Fruit fly (Drosophila melanogaster): ENCODE data around the gene Est-6.

Gene Est-6

dm6 chr3L:12162156-12162682 is 26.4 kb upstream of the Est-6 start:
- TF ChIP-seq ss (GFP tag; optimal IDR thresholded peaks at IDR 0.05) (no peak), svp (GFP tag) (no peak), Eip93F (GFP tag; optimal IDR thresholded peaks at IDR 0.05) (no peak), CG31627 (GFP tag; optimal IDR thresholded peaks at IDR 0.05) (no peak), CG1621 (tag; optimal IDR thresholded peaks at IDR 0.05) (no peak), CG10631 (GFP tag; optimal IDR thresholded peaks at IDR 0.05) (no peak), CG6792 (GFP tag; optimal IDR thresholded peaks at IDR 0.05) (no peak), dac (GFP tag; optimal IDR thresholded peaks at IDR 0.05) (no peak), vri (GFP tag; optimal IDR thresholded peaks at IDR 0.05) (no peak), CG6163 (GFP tag; IDR thresholded peaks at IDR 0.05) (no peak), CG34406 (GFP tag; optimal IDR thresholded peaks at IDR 0.05) (no peak), fkh (GFP tag; optimal IDR thresholded peaks at IDR 0.05) (no peak), spab (GFP tag; optimal IDR thresholded peaks at IDR 0.05) (no peak), salr (GFP tag; optimal IDR thresholded peaks at IDR 0.05) (no peak), esn (GFP tag; optimal IDR thresholded peaks at IDR 0.05) (no peak), Sox102F (GFP tag; optimal IDR thresholded peaks at IDR 0.05) (no peak), CG11762 (GFP tag; optimal IDR thresholded peaks at IDR 0.05; ENCODE audit: insufficient read depth) (no peak)

- TF ChIP-seq Sox15 (GFP tag; optimal IDR thresholded peaks at IDR 0.05): no peak
- no peak for TF ChIP-seq fd85E (GFP tag; optimal IDR thresholded peaks at IDR 0.05)
- no peak for TF ChIP-seq CG11902 (GFP tag; optimal IDR thresholded peaks at IDR 0.05)
- no peak for TF ChIP-seq Met (GFP tag; optimal IDR thresholded peaks at IDR 0.05)
- no peak for TF ChIP-seq CG8119 (GFP tag; IDR thresholded peaks at IDR 0.05)
Observed at dm6 chr3L:12163082-12163481, 25.5 kb upstream of the Est-6 start.

- TF ChIP-seq CG9139 (GFP tag; optimal IDR thresholded peaks at IDR 0.05): no peak
- TF ChIP-seq CG6808 (GFP tag; optimal IDR thresholded peaks at IDR 0.05): no peak
- TF ChIP-seq acj6 (GFP tag; optimal IDR thresholded peaks at IDR 0.05): no peak
- TF ChIP-seq ss (GFP tag; optimal IDR thresholded peaks at IDR 0.05): no peak
- no peak for TF ChIP-seq CG11762 (GFP tag; optimal IDR thresholded peaks at IDR 0.05; ENCODE audit: insufficient read depth)
- no peak for TF ChIP-seq CG6854 (GFP tag; optimal IDR thresholded peaks at IDR 0.05)
- no peak for TF ChIP-seq CG8632 (GFP tag; optimal IDR thresholded peaks at IDR 0.05)
- TF ChIP-seq salr (GFP tag; optimal IDR thresholded peaks at IDR 0.05): no peak
- TF ChIP-seq CG6276 (GFP tag; optimal IDR thresholded peaks at IDR 0.05): peak; percentile 12
- TF ChIP-seq Lpt (GFP tag; optimal IDR thresholded peaks at IDR 0.05): no peak
- TF ChIP-seq spab (GFP tag; optimal IDR thresholded peaks at IDR 0.05): no peak
- no peak for TF ChIP-seq CG8119 (GFP tag; IDR thresholded peaks at IDR 0.05)
- no peak for TF ChIP-seq Sox15 (GFP tag; optimal IDR thresholded peaks at IDR 0.05)
- no peak for TF ChIP-seq topi (GFP tag; optimal IDR thresholded peaks at IDR 0.05)
- TF ChIP-seq CG16779 (tag; optimal IDR thresholded peaks at IDR 0.05): no peak
- peak; percentile 49; the same call in 1 of the 3 replicates for TF ChIP-seq CG6163 (GFP tag; IDR thresholded peaks at IDR 0.05)
- TF ChIP-seq Eip93F (GFP tag; optimal IDR thresholded peaks at IDR 0.05): no peak
- no peak for TF ChIP-seq CG4318 (GFP tag; optimal IDR thresholded peaks at IDR 0.05)
- TF ChIP-seq CG3919 (GFP tag; optimal IDR thresholded peaks at IDR 0.05): no peak
- peak; percentile 28 for TF ChIP-seq net (GFP tag; optimal IDR thresholded peaks at IDR 0.05)
- TF ChIP-seq CG11902 (GFP tag; optimal IDR thresholded peaks at IDR 0.05): no peak
- no peak for TF ChIP-seq esn (GFP tag; optimal IDR thresholded peaks at IDR 0.05)
- no peak for TF ChIP-seq cyc (GFP tag; optimal IDR thresholded peaks at IDR 0.05)
- no peak for TF ChIP-seq fd59A (GFP tag; optimal IDR thresholded peaks at IDR 0.05)
- no peak for TF ChIP-seq Eip78C (GFP tag)
- TF ChIP-seq Met (GFP tag; optimal IDR thresholded peaks at IDR 0.05): no peak
- TF ChIP-seq CG10669 (GFP tag; optimal IDR thresholded peaks at IDR 0.05): no peak
- TF ChIP-seq CG11294 (GFP tag; IDR thresholded peaks at IDR 0.05): 0 out of 2 replicates have a peak, but pooled peaks have one; percentile 13
- no peak for TF ChIP-seq CG3032 (tag; optimal IDR thresholded peaks at IDR 0.05)
- TF ChIP-seq dac (GFP tag; optimal IDR thresholded peaks at IDR 0.05): no peak
- TF ChIP-seq CG6792 (GFP tag; optimal IDR thresholded peaks at IDR 0.05): no peak
- TF ChIP-seq Smox (GFP tag; optimal IDR thresholded peaks at IDR 0.05): no peak
- peak; percentile 7 for TF ChIP-seq OdsH (GFP tag; optimal IDR thresholded peaks at IDR 0.05)
- no peak for TF ChIP-seq dsx (GFP tag; optimal IDR thresholded peaks at IDR 0.05; ENCODE audit: poor library complexity, severe bottlenecking)
- no peak for TF ChIP-seq vri (GFP tag; optimal IDR thresholded peaks at IDR 0.05)
- TF ChIP-seq lz (GFP tag; optimal IDR thresholded peaks at IDR 0.05): no peak
- TF ChIP-seq Ets21C (GFP tag; optimal IDR thresholded peaks at IDR 0.05): no peak
- TF ChIP-seq CG8319 (GFP tag; optimal IDR thresholded peaks at IDR 0.05): no peak
Observed at dm6 chr3L:12163693-12164092, 24.9 kb upstream of the Est-6 start, which contains the start of gene CG9760. CG9760 (minus strand) TSS chr3L:12163735.
